Worm (Caenorhabditis elegans) whole organism, dauer: ENCODE measurements around the gene F55C5.10.

Experiments
- unc-62 ChIP-seq: sonication (generic microtip); optimal IDR thresholded peaks from 2 replicates; lab custom pipeline; 2017; ENCODE audit warnings: missing biosample characterization, missing genetic modification reagents, missing genetic modification characterization

F55C5.10 gene

DNA sequence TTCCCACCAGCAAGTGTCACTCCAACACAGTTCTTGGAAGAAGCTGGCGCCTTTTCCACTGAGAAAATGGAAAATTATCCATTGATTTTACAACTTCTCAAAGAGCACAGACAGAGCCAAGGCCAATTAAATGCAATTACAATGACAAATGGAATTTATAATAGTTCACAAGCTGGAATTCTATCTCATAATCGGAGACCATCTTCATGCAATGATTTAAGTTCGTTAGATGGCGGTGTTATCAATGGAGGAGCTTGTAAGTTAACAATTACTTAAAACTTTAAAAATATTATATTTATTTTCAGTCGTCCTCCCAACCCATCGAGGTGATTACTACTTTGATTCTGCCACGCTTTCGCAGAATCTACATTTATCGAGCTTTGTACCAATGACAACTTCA lies 22.4 kb downstream of the F55C5.10 start:
- TF ChIP-seq unc-62 (GFP tag; lab: Kevin White, UChicago) = no peak

DNA sequence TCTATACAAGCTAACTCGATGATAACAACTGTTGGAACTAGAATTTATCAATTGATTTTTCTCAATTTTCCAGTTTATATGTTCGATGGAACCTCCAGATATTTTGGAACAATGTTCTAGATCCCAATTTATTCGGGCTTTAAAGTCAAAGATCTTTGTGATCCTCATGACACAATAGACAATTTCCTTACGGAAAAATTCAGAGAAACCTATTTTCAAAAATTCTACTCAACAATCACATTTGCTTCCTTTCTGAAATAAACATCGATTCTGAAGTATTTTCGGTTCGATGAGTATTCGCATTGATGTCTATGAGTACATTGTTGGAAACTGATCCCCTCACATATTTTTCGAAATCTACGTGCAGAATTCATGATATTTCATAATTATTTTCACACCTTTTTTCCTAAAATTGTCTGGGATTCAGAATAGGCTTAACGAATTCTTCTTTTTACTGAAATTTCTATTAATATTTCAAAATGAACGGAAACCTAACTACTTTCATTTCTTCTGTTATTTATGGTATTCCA lies 23.8 kb downstream of the F55C5.10 start, which contains the start of gene srg-45:
Gene srg-45 (plus strand): TSS at position 480 of the 530 bp plus-strand sequence.
- TF ChIP-seq unc-62 (GFP tag; lab: Kevin White, UChicago) = no peak

DNA sequence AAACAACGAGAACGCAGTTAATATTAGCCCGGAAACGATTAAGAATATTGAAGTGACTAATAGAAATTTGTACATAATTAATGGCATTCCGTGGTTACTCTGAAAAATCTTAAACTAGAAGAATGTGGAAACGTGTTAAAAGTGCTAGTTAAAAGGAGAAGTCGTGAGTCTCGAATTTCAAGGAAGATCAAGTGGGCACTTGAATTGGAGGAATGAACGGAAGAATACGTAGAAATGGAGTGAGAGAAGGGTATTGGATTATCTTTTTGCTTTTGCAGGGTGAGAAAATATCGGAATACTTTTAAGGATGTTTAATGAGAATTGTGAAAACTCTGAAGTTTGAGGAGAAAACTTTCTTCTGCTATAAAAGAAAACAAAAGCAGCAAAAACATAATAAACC lies 27.0 kb downstream of the F55C5.10 start, which contains the start of gene hpo-30:
Gene hpo-30 (minus strand): TSS at position 101 of the 400 bp plus-strand sequence.
- no peak for TF ChIP-seq unc-62 (GFP tag; lab: Kevin White, UChicago)

DNA sequence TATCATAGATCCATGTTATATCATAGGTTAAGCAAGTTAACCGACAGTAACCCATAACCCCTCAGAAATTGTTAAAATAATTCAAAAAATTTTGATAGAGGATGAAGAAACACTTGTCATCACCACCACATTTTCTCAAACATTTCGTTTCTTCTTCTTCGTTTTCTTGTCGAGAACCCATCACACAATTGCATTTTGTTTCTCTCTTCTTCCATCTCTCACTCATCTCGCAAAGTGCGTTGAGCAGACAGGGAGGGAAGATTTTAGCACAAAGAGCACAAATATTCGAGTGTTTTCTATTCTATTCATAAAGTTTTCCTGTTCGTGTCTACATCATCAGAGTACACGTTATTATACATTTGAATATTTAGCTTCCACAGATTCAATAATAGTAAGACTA lies 31.1 kb downstream of the F55C5.10 start:
- no peak for TF ChIP-seq unc-62 (GFP tag; lab: Kevin White, UChicago)

DNA sequence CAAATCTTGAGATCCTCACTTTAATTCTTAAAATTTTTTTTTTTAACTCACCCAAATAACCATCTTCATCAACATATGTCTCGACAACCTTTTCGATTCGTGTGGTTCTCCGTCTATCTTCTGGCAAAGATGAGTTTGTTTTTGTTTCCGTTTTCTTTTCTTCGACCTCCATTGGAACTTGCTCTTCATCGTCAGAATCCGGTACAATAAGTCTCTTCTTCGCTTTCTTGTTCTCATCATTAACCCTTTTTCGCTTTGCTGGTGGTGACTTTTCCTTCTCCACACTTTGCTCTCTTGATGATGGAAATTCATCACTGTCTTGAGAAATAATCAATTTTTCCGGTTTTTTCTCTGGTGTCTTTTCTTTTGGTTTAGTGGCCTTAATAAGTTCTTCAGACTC lies 32.8 kb downstream of the F55C5.10 start:
- no peak for TF ChIP-seq unc-62 (GFP tag; lab: Kevin White, UChicago)

DNA sequence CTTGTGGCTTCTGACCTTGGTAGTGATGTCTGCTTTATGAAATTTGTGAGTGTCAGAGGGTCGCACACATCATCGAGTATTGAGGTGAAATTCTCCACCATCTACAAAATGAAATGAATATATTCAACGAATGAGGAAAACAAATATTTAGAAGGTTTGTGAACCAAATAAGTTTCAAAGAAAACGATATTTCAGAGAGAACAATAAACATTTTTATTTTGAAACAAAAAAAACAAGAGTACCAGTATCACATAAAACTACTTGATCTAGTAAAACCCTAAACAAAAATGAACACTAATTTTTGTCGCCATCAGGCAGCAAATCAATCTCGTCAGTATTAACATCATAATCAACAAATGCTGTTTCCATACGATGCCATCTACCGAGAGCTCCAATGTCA lies 33.8 kb downstream of the F55C5.10 start, which contains the start of gene R04F11.3:
Gene R04F11.3 (minus strand): TSS at position 101 of the 400 bp plus-strand sequence.
- no peak for TF ChIP-seq unc-62 (GFP tag; lab: Kevin White, UChicago)

DNA sequence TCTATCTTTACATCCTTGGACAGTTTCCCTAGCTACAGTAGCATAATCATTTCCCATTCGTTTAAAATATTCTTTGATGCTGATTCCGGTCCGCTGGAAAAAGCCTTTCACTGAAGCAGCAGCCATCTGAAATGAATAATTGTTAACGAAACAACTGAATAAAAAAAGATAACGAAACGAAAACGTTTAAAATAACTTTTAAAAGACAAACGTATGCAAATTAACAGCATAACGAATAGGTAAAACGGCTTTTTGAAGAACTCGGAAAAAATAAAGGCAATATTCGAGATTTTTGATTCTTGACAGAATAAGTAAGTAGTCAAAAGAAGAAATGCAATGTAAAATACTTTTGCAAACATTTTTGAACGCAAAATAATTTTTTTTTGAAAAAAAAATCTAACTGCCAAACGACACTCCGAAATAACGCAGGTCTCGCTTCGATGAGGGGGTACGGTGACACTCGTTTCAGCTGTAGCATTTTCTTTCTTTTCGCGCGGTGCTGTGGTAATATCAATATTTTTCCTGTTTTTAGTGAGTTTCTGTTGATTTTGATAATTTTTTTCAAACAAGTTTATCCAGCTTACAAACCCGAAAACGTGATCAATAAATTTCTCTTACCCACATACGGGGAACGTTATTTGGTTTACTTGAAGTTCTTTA lies 34.7 kb downstream of the F55C5.10 start, which contains the start of the genes R04F11.5 and R04F11.2:
Gene R04F11.5 (minus strand): TSS at position 126 of the 660 bp plus-strand sequence.
Gene R04F11.2 (plus strand): TSS at position 488 of the 660 bp plus-strand sequence.
- TF ChIP-seq unc-62 (GFP tag; lab: Kevin White, UChicago) = no peak

DNA sequence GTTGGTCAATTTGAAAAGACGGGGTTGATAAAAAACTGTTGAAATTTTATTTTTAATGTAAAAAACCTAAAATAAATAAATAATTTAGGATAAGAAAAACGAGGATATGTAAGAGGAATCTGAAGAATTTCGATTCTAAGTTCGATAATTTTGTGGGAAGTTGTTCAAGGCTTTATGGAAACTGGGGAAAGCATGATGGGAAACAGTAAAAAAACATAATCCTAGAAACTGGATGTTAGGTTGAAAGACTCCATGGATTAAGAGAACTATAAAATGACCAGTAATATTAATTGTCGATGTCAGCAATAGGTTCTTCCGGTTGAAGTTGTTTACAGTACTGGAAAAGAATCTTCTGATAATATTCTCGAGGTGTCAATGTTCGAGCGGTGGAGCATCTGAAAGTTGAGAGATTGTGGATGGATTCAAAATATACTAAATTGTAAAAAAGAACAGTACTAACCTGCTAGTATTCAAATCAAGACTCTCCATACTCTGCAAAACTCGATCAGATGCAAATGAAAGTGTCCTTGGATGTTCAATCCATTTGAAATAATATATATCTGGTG lies 37.1 kb downstream of the F55C5.10 start:
- no peak for TF ChIP-seq unc-62 (GFP tag; lab: Kevin White, UChicago)

DNA sequence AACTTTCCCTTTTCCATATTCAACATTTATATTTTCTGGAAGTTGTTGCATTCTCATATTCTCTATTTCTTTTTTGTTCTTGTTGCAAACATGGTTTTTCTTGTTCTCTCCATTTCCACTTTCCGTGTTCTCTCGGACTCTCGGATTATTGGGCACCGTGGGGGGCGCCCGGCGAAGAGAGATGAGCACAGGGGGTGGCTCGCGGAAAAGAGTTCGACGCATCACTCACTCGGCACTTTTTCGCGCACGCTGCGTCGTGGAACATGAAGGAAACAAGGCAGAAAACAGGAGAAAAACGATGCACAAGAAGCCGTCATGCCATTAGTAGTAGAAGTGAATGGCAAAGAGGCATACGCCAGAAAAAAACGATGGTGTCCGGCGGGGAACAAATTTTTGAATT lies 43.4 kb downstream of the F55C5.10 start:
- TF ChIP-seq unc-62 (GFP tag; lab: Kevin White, UChicago) = no peak

DNA sequence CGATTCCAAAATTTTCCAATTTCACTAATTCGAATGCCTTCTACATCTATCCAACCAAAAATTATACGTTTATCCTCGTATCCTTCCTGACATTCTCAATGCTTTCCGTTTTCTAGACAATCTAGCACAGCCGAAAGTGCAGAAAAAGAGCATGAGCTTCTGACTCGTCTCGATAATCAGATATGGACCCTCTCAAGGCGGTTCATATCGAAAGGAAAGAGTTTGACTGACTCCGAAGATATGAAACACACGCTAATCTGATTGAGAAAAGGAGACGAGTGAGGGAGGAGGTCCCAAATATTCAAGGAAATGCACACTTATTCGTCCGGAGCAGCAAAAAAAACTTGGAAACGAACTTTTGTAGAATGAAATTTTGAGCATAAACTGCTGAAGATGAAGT lies 45.9 kb downstream of the F55C5.10 start:
- no peak for TF ChIP-seq unc-62 (GFP tag; lab: Kevin White, UChicago)

DNA sequence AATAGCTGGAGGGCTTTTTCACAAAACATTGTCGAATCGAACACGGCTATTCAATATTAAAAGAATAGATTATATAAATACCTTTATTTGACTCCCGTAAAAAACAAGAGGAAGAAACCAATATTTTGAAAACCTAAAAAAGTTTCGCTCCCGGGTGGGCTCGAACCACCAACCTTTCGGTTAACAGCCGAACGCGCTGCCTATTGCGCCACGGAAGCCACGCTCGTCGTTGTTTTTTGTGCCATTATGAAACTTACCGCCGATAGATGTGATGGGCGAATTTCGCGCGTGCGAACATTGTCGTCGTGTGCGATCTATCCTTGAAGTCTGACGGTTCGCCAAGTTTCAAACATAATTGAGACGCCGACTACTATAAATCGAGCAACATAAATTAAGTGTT lies 48.5 kb downstream of the F55C5.10 start:
- TF ChIP-seq unc-62 (GFP tag; lab: Kevin White, UChicago) = no peak
